1 worm cellular context compared by ENCODE assay signal in genomic region chrX:4576272-4576671, ce11.
TF ChIP-seq lines count a peak whose summit lies in the region.

No protein-coding gene starts in this region.

TF ChIP-seq in whole organism, L1 larva, 84 proteins besides CTCF, POLR2A, EP300 and RAD21 (continued from another document):
- TF ChIP-seq grh-1 (GFP tag; IDR thresholded peaks at IDR 0.05; lab: Robert Waterston, UW), result no peak
